Worm (Caenorhabditis elegans) whole organism, L3 larva: ENCODE measurements around the gene sid-2.

Experiments
- R02D3.7 ChIP-seq: fragments of 150-350 bp; optimal IDR thresholded peaks from 2 replicates; lab custom pipeline; 2014; ENCODE audit warnings: missing biosample characterization, missing genetic modification characterization
- ZK546.5 ChIP-seq: sonication (generic microtip); optimal IDR thresholded peaks from 2 replicates; lab custom pipeline; 2017; ENCODE audit warnings: missing biosample characterization, missing genetic modification characterization
- aly-2 ChIP-seq: fragments of 150-350 bp; optimal IDR thresholded peaks from 2 replicates; lab custom pipeline; 2014; ENCODE audit warnings: missing biosample characterization, missing genetic modification characterization
- ama-1 ChIP-seq: fragments of 150-350 bp; optimal IDR thresholded peaks from 2 replicates; lab custom pipeline; 2018
- ceh-16 ChIP-seq: sonication (generic microtip); optimal IDR thresholded peaks from 2 replicates; lab custom pipeline; 2017; ENCODE audit warnings: missing biosample characterization, missing genetic modification characterization
- ceh-28 ChIP-seq: fragments of 150-350 bp; optimal IDR thresholded peaks from 2 replicates; lab custom pipeline; 2014; ENCODE audit warnings: missing biosample characterization, missing genetic modification reagents, missing genetic modification characterization
- ceh-82 ChIP-seq: fragments of 150-350 bp; optimal IDR thresholded peaks from 2 replicates; lab custom pipeline; 2014; ENCODE audit warnings: missing biosample characterization, missing genetic modification characterization
- ceh-9 ChIP-seq: sonication (generic microtip); optimal IDR thresholded peaks from 2 replicates; lab custom pipeline; 2018; ENCODE audit warnings: missing biosample characterization, missing genetic modification characterization
- daf-12 ChIP-seq: fragments of 150-350 bp; optimal IDR thresholded peaks from 2 replicates; lab custom pipeline; 2014; ENCODE audit warnings: missing biosample characterization, missing genetic modification reagents, missing genetic modification characterization
- egl-27 ChIP-seq: sonication (generic microtip); optimal IDR thresholded peaks from 4 replicates; lab custom pipeline; 2017; ENCODE audit warnings: missing biosample characterization, missing genetic modification reagents, missing genetic modification characterization
- egl-5 ChIP-seq: fragments of 150-350 bp; optimal IDR thresholded peaks from 2 replicates; lab custom pipeline; 2017; ENCODE audit warnings: missing biosample characterization, missing genetic modification reagents, missing genetic modification characterization, inconsistent platforms
- elt-1 ChIP-seq: fragments of 150-350 bp; optimal IDR thresholded peaks from 2 replicates; lab custom pipeline; 2014; ENCODE audit warnings: missing biosample characterization, missing genetic modification characterization
- elt-2 ChIP-seq: sonication (generic microtip); optimal IDR thresholded peaks from 2 replicates; lab custom pipeline; 2016; ENCODE audit warnings: missing genetic modification reagents, mild to moderate bottlenecking, missing genetic modification characterization, missing compliant biosample characterization
- elt-3 ChIP-seq, 3 experiments: fragments of 150-350 bp in 1 of 3; sonication (generic microtip) in 2 of 3; optimal IDR thresholded peaks; 2 replicates in 2 of 3; 4 replicates in 1 of 3; lab custom pipeline; 2014 to 2017; ENCODE audit warnings: missing biosample characterization in 3 of 3, missing genetic modification characterization in 3 of 3
- eor-1 ChIP-seq, 2 experiments: fragments of 150-350 bp; optimal IDR thresholded peaks; 2 replicates each; lab custom pipeline; 2014 to 2018; ENCODE audit warnings: missing biosample characterization in 2 of 2, missing genetic modification characterization in 2 of 2
- fkh-10 ChIP-seq: sonication (generic microtip); optimal IDR thresholded peaks from 2 replicates; lab custom pipeline; 2017; ENCODE audit warnings: missing biosample characterization, missing genetic modification reagents, missing genetic modification characterization
- fkh-2 ChIP-seq: fragments of 150-350 bp; optimal IDR thresholded peaks from 2 replicates; lab custom pipeline; 2014; ENCODE audit warnings: missing biosample characterization, missing genetic modification reagents, missing genetic modification characterization
- fos-1 ChIP-seq: fragments of 150-350 bp; optimal IDR thresholded peaks from 2 replicates; lab custom pipeline; 2014; ENCODE audit warnings: missing biosample characterization, missing genetic modification characterization
- hmg-11 ChIP-seq: sonication (generic microtip); optimal IDR thresholded peaks from 2 replicates; lab custom pipeline; 2016; ENCODE audit warnings: missing genetic modification characterization, missing compliant biosample characterization
- jun-1 ChIP-seq: fragments of 150-350 bp; optimal IDR thresholded peaks from 2 replicates; lab custom pipeline; 2014; ENCODE audit warnings: missing biosample characterization, missing genetic modification reagents, missing genetic modification characterization
- lin-15B ChIP-seq: fragments of 150-350 bp; optimal IDR thresholded peaks from 2 replicates; lab custom pipeline; 2014; ENCODE audit warnings: missing biosample characterization, missing genetic modification characterization
- lin-39 ChIP-seq: fragments of 150-350 bp; optimal IDR thresholded peaks from 2 replicates; lab custom pipeline; 2018; ENCODE audit warnings: missing biosample characterization, missing genetic modification reagents, missing genetic modification characterization
- lsy-12 ChIP-seq: sonication (generic microtip); optimal IDR thresholded peaks from 2 replicates; lab custom pipeline; 2016; ENCODE audit warnings: mild to moderate bottlenecking, missing genetic modification characterization, missing compliant biosample characterization
- mdl-1 ChIP-seq: fragments of 150-350 bp; optimal IDR thresholded peaks from 2 replicates; lab custom pipeline; 2014; ENCODE audit warnings: missing biosample characterization, missing genetic modification characterization
- mml-1 ChIP-seq: fragments of 150-350 bp; sonication (generic microtip); optimal IDR thresholded peaks from 3 replicates; lab custom pipeline; 2014; ENCODE audit warnings: missing biosample characterization, missing genetic modification characterization
- nfya-1 ChIP-seq: sonication (generic microtip); optimal IDR thresholded peaks from 2 replicates; lab custom pipeline; 2017; ENCODE audit warnings: missing genetic modification characterization, mild to moderate bottlenecking, missing compliant biosample characterization, antibody characterized with exemption, moderate library complexity; ENCODE audit not compliant: insufficient read depth
- nhr-11 ChIP-seq: fragments of 150-350 bp; optimal IDR thresholded peaks from 2 replicates; lab custom pipeline; 2014; ENCODE audit warnings: missing biosample characterization, missing genetic modification characterization
- nhr-12 ChIP-seq: fragments of 150-350 bp; optimal IDR thresholded peaks from 2 replicates; lab custom pipeline; 2014; ENCODE audit warnings: missing biosample characterization, missing genetic modification characterization
- nhr-23 ChIP-seq: fragments of 150-350 bp; optimal IDR thresholded peaks from 2 replicates; lab custom pipeline; 2014; ENCODE audit warnings: missing biosample characterization, missing genetic modification reagents, missing genetic modification characterization
- nhr-237 ChIP-seq: fragments of 150-350 bp; optimal IDR thresholded peaks from 2 replicates; lab custom pipeline; 2014; ENCODE audit warnings: missing biosample characterization, missing genetic modification characterization
- nhr-25 ChIP-seq: sonication (generic microtip); optimal IDR thresholded peaks from 2 replicates; lab custom pipeline; 2017; ENCODE audit warnings: missing biosample characterization, missing genetic modification characterization
- nhr-28 ChIP-seq: fragments of 150-350 bp; optimal IDR thresholded peaks from 2 replicates; lab custom pipeline; 2014; ENCODE audit warnings: missing biosample characterization, missing genetic modification characterization
- nhr-43 ChIP-seq: sonication (generic microtip); optimal IDR thresholded peaks from 2 replicates; lab custom pipeline; 2016; ENCODE audit warnings: mild to moderate bottlenecking, missing genetic modification characterization, missing compliant biosample characterization; ENCODE audit not compliant: poor library complexity, severe bottlenecking
- nhr-67 ChIP-seq: fragments of 150-350 bp; optimal IDR thresholded peaks from 2 replicates; lab custom pipeline; 2014; ENCODE audit warnings: missing biosample characterization, missing genetic modification characterization
- nhr-76 ChIP-seq: fragments of 150-350 bp; sonication (generic microtip); optimal IDR thresholded peaks from 5 replicates; lab custom pipeline; 2014; ENCODE audit warnings: missing biosample characterization, missing genetic modification characterization
- nhr-77 ChIP-seq: fragments of 150-350 bp; optimal IDR thresholded peaks from 2 replicates; lab custom pipeline; 2014; ENCODE audit warnings: missing biosample characterization, missing genetic modification characterization
- pha-4 ChIP-seq: fragments of 150-350 bp; optimal IDR thresholded peaks from 2 replicates; lab custom pipeline; 2014; ENCODE audit warnings: missing biosample characterization, missing genetic modification reagents, missing genetic modification characterization
- pqm-1 ChIP-seq: fragments of 150-350 bp; optimal IDR thresholded peaks from 2 replicates; lab custom pipeline; 2017; ENCODE audit warnings: missing biosample characterization, missing genetic modification characterization, inconsistent platforms
- sea-2 ChIP-seq: fragments of 150-350 bp; sonication (generic microtip); optimal IDR thresholded peaks from 4 replicates; lab custom pipeline; 2014; ENCODE audit warnings: missing biosample characterization, missing genetic modification reagents, missing genetic modification characterization
- skn-1 ChIP-seq: fragments of 150-350 bp; optimal IDR thresholded peaks from 2 replicates; lab custom pipeline; 2014; ENCODE audit warnings: missing biosample characterization, missing genetic modification characterization
- snpc-4 ChIP-seq: fragments of 150-350 bp; optimal IDR thresholded peaks from 2 replicates; lab custom pipeline; 2014; ENCODE audit warnings: missing biosample characterization, missing genetic modification characterization
- tbx-2 ChIP-seq: sonication (generic microtip); optimal IDR thresholded peaks from 2 replicates; lab custom pipeline; 2016; ENCODE audit warnings: mild to moderate bottlenecking, missing genetic modification characterization, missing compliant biosample characterization
- unc-39 ChIP-seq: sonication (generic microtip); optimal IDR thresholded peaks from 4 replicates; lab custom pipeline; 2017; ENCODE audit warnings: missing biosample characterization, missing genetic modification characterization
- unc-62 ChIP-seq: fragments of 150-350 bp; sonication (generic microtip); optimal IDR thresholded peaks from 4 replicates; lab custom pipeline; 2014; ENCODE audit warnings: missing biosample characterization, missing genetic modification reagents, missing genetic modification characterization
- zag-1 ChIP-seq: fragments of 150-350 bp; optimal IDR thresholded peaks from 2 replicates; lab custom pipeline; 2014; ENCODE audit warnings: missing biosample characterization, missing genetic modification characterization
- ztf-11 ChIP-seq: fragments of 150-350 bp; optimal IDR thresholded peaks from 2 replicates; lab custom pipeline; 2014; ENCODE audit warnings: missing biosample characterization, missing genetic modification characterization
- ztf-4 ChIP-seq: fragments of 150-350 bp; optimal IDR thresholded peaks from 2 replicates; lab custom pipeline; 2014; ENCODE audit warnings: missing biosample characterization, missing genetic modification characterization

Gene sid-2

DNA sequence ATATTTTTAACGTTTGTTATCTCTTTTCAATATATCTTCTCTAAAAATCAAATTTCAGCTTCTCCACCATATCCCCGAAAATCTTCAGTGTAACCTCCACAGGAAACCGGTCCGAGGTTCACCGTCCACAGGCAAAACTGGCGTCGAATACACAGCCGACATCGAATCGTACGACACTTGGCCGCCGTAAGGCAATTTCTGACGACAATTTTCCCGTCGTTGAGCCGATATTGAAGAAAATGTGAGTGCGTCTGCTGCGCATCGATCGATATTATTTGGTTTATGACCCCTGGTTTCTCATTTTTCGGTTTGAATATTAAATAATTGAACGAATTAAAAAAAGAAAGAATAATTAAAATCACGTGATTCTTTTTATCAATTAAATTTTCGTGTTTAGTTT lies 8.0 kb downstream of the sid-2 start, which contains the start of gene cul-2:
Gene cul-2 (plus strand): TSS at position 59 of the 400 bp plus-strand sequence.
- TF ChIP-seq ceh-28 (tag; lab: Kevin White, UChicago) = no peak
- no peak for TF ChIP-seq daf-12
- TF ChIP-seq ztf-11 (tag; lab: Kevin White, UChicago) = no peak
- no peak for TF ChIP-seq ztf-4 (tag; lab: Kevin White, UChicago)
- no peak for TF ChIP-seq skn-1 (tag; lab: Kevin White, UChicago)
- no peak for TF ChIP-seq eor-1 (tag; optimal IDR thresholded peaks at IDR 0.05; lab: Kevin White, UChicago)
- no peak for TF ChIP-seq mdl-1 (tag; lab: Kevin White, UChicago)
- no peak for TF ChIP-seq nhr-23 (tag; lab: Kevin White, UChicago)
- TF ChIP-seq jun-1 = no peak
- TF ChIP-seq unc-39 (tag; lab: Kevin White, UChicago) = no peak
- TF ChIP-seq nhr-43 = no peak
- TF ChIP-seq nhr-67 (tag; lab: Kevin White, UChicago) = no peak
- no peak for TF ChIP-seq ZK546.5 (tag; lab: Kevin White, UChicago)
- TF ChIP-seq ceh-9 (tag; lab: Kevin White, UChicago) = no peak
- TF ChIP-seq lin-15B (tag; lab: Kevin White, UChicago) = peak; percentile 43
- no peak for TF ChIP-seq egl-27 (tag; lab: Kevin White, UChicago)
- TF ChIP-seq tbx-2 (tag; lab: Kevin White, UChicago) = no peak
- no peak for TF ChIP-seq snpc-4 (tag; lab: Kevin White, UChicago)
- TF ChIP-seq pha-4 (tag; lab: Kevin White, UChicago) = peak; percentile 35
- no peak for TF ChIP-seq R02D3.7 (tag; lab: Kevin White, UChicago)
- peak; percentile 18 for TF ChIP-seq lin-39
- TF ChIP-seq mml-1 = no peak
- no peak for TF ChIP-seq nhr-76 (tag; lab: Kevin White, UChicago)
- peak; percentile 60 for TF ChIP-seq hmg-11
- no peak for TF ChIP-seq nhr-237 (tag; lab: Kevin White, UChicago)
- TF ChIP-seq nhr-25 (tag; lab: Kevin White, UChicago) = peak; percentile 38
- no peak for TF ChIP-seq fkh-10 (GFP tag; lab: Kevin White, UChicago)
- no peak for TF ChIP-seq fkh-2
- TF ChIP-seq elt-2 (tag; lab: Kevin White, UChicago) = no peak
- no peak for TF ChIP-seq unc-62 (GFP tag; lab: Kevin White, UChicago)
- TF ChIP-seq pqm-1 (tag; lab: Kevin White, UChicago) = no peak
- TF ChIP-seq ama-1 = peak; percentile 10
- TF ChIP-seq lsy-12 = no peak
- no peak for TF ChIP-seq sea-2 (GFP tag; lab: Kevin White, UChicago)
- no peak for TF ChIP-seq ceh-82
- no peak for TF ChIP-seq egl-5 (tag; lab: Kevin White, UChicago)
- no peak for TF ChIP-seq aly-2
- no peak for TF ChIP-seq nhr-11 (tag; lab: Kevin White, UChicago)
- TF ChIP-seq nhr-28 = no peak
- no peak for TF ChIP-seq elt-3 (tag; optimal IDR thresholded peaks at IDR 0.05; lab: Kevin White, UChicago)
- no peak for TF ChIP-seq nhr-77
- TF ChIP-seq fos-1 = no peak
- TF ChIP-seq elt-1 (tag; lab: Kevin White, UChicago) = no peak
- TF ChIP-seq ceh-16 (tag; lab: Kevin White, UChicago) = no peak
- TF ChIP-seq nfya-1 (tag; lab: Kevin White, UChicago) = peak; percentile 36
- TF ChIP-seq zag-1 (tag; lab: Kevin White, UChicago) = no peak
- no peak for TF ChIP-seq nhr-12 (tag; lab: Kevin White, UChicago)

DNA sequence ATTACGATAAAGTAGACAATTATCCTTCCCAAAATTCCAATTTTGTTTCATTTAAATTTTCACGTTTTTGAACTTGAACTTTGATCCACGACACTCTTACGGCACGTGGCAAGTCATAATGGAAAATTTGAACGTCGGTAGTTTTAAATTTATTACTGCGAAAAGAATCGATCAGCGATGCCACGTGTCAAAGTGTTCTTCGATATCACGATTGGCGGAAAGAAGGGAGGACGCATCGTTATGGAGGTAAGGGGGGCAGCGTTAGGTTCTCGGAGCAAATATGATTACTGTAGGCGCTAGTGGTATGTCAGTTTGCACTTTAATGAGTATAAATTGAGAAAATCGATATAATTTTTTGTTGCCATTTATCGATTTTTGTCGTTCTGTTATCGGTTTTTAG lies 13.3 kb downstream of the sid-2 start, which contains the start of gene cyn-2:
Gene cyn-2 (plus strand): TSS at position 114 of the 400 bp plus-strand sequence.
- TF ChIP-seq sea-2 (GFP tag; lab: Kevin White, UChicago) = no peak
- TF ChIP-seq jun-1 = no peak
- TF ChIP-seq skn-1 (tag; lab: Kevin White, UChicago) = no peak
- TF ChIP-seq ceh-28 (tag; lab: Kevin White, UChicago) = peak; percentile 27
